Fruit fly (Drosophila melanogaster) whole organism, embryonic: ENCODE results near the gene CG7333.

Experiments used
- ATbp ChIP-seq: fragments of 200-800 bp; sonication (Bioruptor generic); optimal IDR thresholded peaks from 2 replicates; lab custom pipeline; 2017; ENCODE audit warnings: missing biosample characterization, mild to moderate bottlenecking, missing genetic modification characterization, missing genetic modification reagents
- Ada2b ChIP-seq: fragments of 200-800 bp; sonication (Bioruptor generic); IDR thresholded peaks from 2 replicates; pipeline ENCODE4 v1.3.6; 2022; ENCODE audit warnings: missing biosample characterization, missing genetic modification characterization
- Blimp-1 ChIP-seq: fragments of 200-800 bp; sonication (Bioruptor generic); optimal IDR thresholded peaks from 3 replicates; lab custom pipeline; 2018; ENCODE audit warnings: missing biosample characterization, missing genetic modification characterization, mild to moderate bottlenecking, moderate library complexity, missing genetic modification reagents
- BtbVII ChIP-seq: fragments of 200-800 bp; sonication (Bioruptor generic); optimal IDR thresholded peaks from 3 replicates; lab custom pipeline; 2017; ENCODE audit warnings: missing biosample characterization, mild to moderate bottlenecking, missing genetic modification characterization
- CG11093 ChIP-seq: fragments of 200-800 bp; sonication (Bioruptor generic); IDR thresholded peaks from 3 replicates; pipeline ENCODE4 v1.3.6; 2022; ENCODE audit warnings: missing biosample characterization, missing genetic modification characterization
- CG14710 ChIP-seq: fragments of 200-800 bp; sonication (Bioruptor generic); optimal IDR thresholded peaks from 3 replicates; lab custom pipeline; 2019; ENCODE audit warnings: missing biosample characterization, mild to moderate bottlenecking, missing genetic modification characterization, moderate library complexity
- CG15696 ChIP-seq: fragments of 200-800 bp; sonication (Bioruptor generic); optimal IDR thresholded peaks from 2 replicates; lab custom pipeline; 2019; ENCODE audit warnings: missing biosample characterization, mild to moderate bottlenecking, missing genetic modification characterization, moderate library complexity
- CG1602 ChIP-seq: fragments of 200-800 bp; sonication (Bioruptor generic); optimal IDR thresholded peaks from 3 replicates; lab custom pipeline; 2016; ENCODE audit warnings: missing biosample characterization, missing genetic modification characterization
- CG18262 ChIP-seq: fragments of 200-800 bp; optimal IDR thresholded peaks from 3 replicates; lab custom pipeline; 2019; ENCODE audit warnings: missing biosample characterization, mild to moderate bottlenecking, missing genetic modification characterization, moderate library complexity
- CG2199 ChIP-seq: fragments of 200-800 bp; sonication (Bioruptor generic); IDR thresholded peaks from 3 replicates; pipeline ENCODE4 v1.3.6; 2022; ENCODE audit warnings: missing biosample characterization, missing genetic modification characterization
- CG2678 ChIP-seq: fragments of 200-800 bp; sonication (Bioruptor generic); optimal IDR thresholded peaks from 3 replicates; lab custom pipeline; 2019; ENCODE audit warnings: missing biosample characterization, mild to moderate bottlenecking, missing genetic modification characterization, moderate library complexity
- CG31441 ChIP-seq: fragments of 200-800 bp; sonication (Bioruptor generic); IDR thresholded peaks from 2 replicates; pipeline ENCODE4 v1.3.6; 2022; ENCODE audit warnings: missing biosample characterization, missing genetic modification characterization
- CG34224 ChIP-seq: fragments of 200-800 bp; sonication (Bioruptor generic); IDR thresholded peaks from 3 replicates; pipeline ENCODE4 v1.3.6; 2022; ENCODE audit warnings: missing biosample characterization, missing genetic modification characterization; ENCODE audit not compliant: partially characterized antibody
- CG6813 ChIP-seq: fragments of 200-800 bp; sonication (Bioruptor generic); optimal IDR thresholded peaks from 2 replicates; lab custom pipeline; 2017; ENCODE audit warnings: missing biosample characterization, missing genetic modification characterization, mild to moderate bottlenecking, moderate library complexity, missing genetic modification reagents
- CG7987 ChIP-seq: fragments of 200-800 bp; sonication (Bioruptor generic); optimal IDR thresholded peaks from 2 replicates; lab custom pipeline; 2018; ENCODE audit warnings: missing biosample characterization, mild to moderate bottlenecking, missing genetic modification characterization, moderate library complexity
- CG8765 ChIP-seq: fragments of 200-800 bp; sonication (Bioruptor generic); IDR thresholded peaks from 2 replicates; pipeline ENCODE4 v1.3.6; 2022; ENCODE audit warnings: missing biosample characterization, missing genetic modification characterization
- CG9609 ChIP-seq: fragments of 200-800 bp; sonication (Bioruptor generic); optimal IDR thresholded peaks from 3 replicates; lab custom pipeline; 2016; ENCODE audit warnings: missing biosample characterization, missing genetic modification characterization
- CG9876 ChIP-seq: fragments of 200-800 bp; sonication (Bioruptor generic); optimal IDR thresholded peaks from 2 replicates; lab custom pipeline; 2016; ENCODE audit warnings: missing biosample characterization, missing genetic modification characterization
- CG9932 ChIP-seq: fragments of 200-800 bp; sonication (Bioruptor generic); IDR thresholded peaks from 2 replicates; pipeline ENCODE4 v1.3.6; 2022; ENCODE audit warnings: missing biosample characterization, missing genetic modification characterization
- Dbx ChIP-seq: fragments of 200-800 bp; sonication (Bioruptor generic); IDR thresholded peaks from 3 replicates; pipeline ENCODE4 v1.3.6; 2022; ENCODE audit warnings: missing biosample characterization, missing genetic modification characterization
- Deaf1 ChIP-seq: fragments of 200-800 bp; optimal IDR thresholded peaks from 3 replicates; lab custom pipeline; 2019; ENCODE audit warnings: missing biosample characterization, mild to moderate bottlenecking, missing genetic modification characterization, moderate library complexity
- Dp ChIP-seq: fragments of 200-800 bp; sonication (Bioruptor generic); optimal IDR thresholded peaks from 2 replicates; lab custom pipeline; 2018; ENCODE audit warnings: missing biosample characterization, mild to moderate bottlenecking, missing genetic modification characterization, moderate library complexity
- Ets97D ChIP-seq: fragments of 200-800 bp; sonication (Bioruptor generic); optimal IDR thresholded peaks from 3 replicates; lab custom pipeline; 2016; ENCODE audit warnings: missing biosample characterization, missing genetic modification characterization
- H15 ChIP-seq: fragments of 200-800 bp; sonication (Bioruptor generic); IDR thresholded peaks from 3 replicates; pipeline ENCODE4 v1.3.6; 2022; ENCODE audit warnings: missing biosample characterization, missing genetic modification characterization
- Hsf ChIP-seq: fragments of 200-800 bp; sonication (Bioruptor generic); optimal IDR thresholded peaks from 3 replicates; lab custom pipeline; 2016; ENCODE audit warnings: missing biosample characterization, missing genetic modification characterization
- NC2α ChIP-seq: fragments of 200-800 bp; sonication (Bioruptor generic); optimal IDR thresholded peaks from 2 replicates; lab custom pipeline; 2016; ENCODE audit warnings: missing biosample characterization, missing genetic modification characterization
- ara ChIP-seq: fragments of 200-800 bp; sonication (Bioruptor generic); IDR thresholded peaks from 2 replicates; pipeline ENCODE4 v1.3.6; 2022; ENCODE audit warnings: missing biosample characterization, missing genetic modification characterization
- ase ChIP-seq: fragments of 200-800 bp; sonication (Bioruptor generic); IDR thresholded peaks from 3 replicates; pipeline ENCODE4 v1.3.6; 2022; ENCODE audit warnings: missing biosample characterization, missing genetic modification characterization
- chif ChIP-seq, 2 experiments: fragments of 200-800 bp; sonication (Bioruptor generic); optimal IDR thresholded peaks; 3 replicates each; lab custom pipeline; 2016; ENCODE audit warnings: missing biosample characterization in 2 of 2, missing genetic modification characterization in 2 of 2
- ci ChIP-seq: fragments of 200-800 bp; sonication (Bioruptor generic); IDR thresholded peaks from 3 replicates; pipeline ENCODE4 v1.3.6; 2022; ENCODE audit warnings: missing biosample characterization, missing genetic modification characterization
- cwo ChIP-seq: fragments of 200-800 bp; sonication (Bioruptor generic); optimal IDR thresholded peaks from 3 replicates; lab custom pipeline; 2017; ENCODE audit warnings: missing biosample characterization, missing genetic modification characterization, mild to moderate bottlenecking, moderate library complexity, missing genetic modification reagents
- danr ChIP-seq: fragments of 200-800 bp; sonication (Bioruptor generic); IDR thresholded peaks from 2 replicates; pipeline ENCODE4 v1.3.6; 2022; ENCODE audit warnings: missing biosample characterization, missing genetic modification characterization
- dm ChIP-seq: fragments of 200-800 bp; sonication (Bioruptor generic); optimal IDR thresholded peaks from 3 replicates; lab custom pipeline; 2016; ENCODE audit warnings: missing biosample characterization, missing genetic modification characterization
- dysf ChIP-seq: fragments of 200-800 bp; sonication (Bioruptor generic); IDR thresholded peaks from 3 replicates; pipeline ENCODE4 v1.3.6; 2022; ENCODE audit warnings: missing biosample characterization, missing genetic modification characterization
- fu2 ChIP-seq: fragments of 200-800 bp; sonication (Bioruptor generic); optimal IDR thresholded peaks from 2 replicates; lab custom pipeline; 2016; ENCODE audit warnings: missing biosample characterization, missing genetic modification characterization
- ken ChIP-seq: fragments of 200-800 bp; sonication (Bioruptor generic); IDR thresholded peaks from 3 replicates; pipeline ENCODE4 v1.3.6; 2022; ENCODE audit warnings: missing biosample characterization, missing genetic modification characterization
- knrl ChIP-seq: fragments of 200-800 bp; sonication (Bioruptor generic); IDR thresholded peaks from 3 replicates; pipeline ENCODE4 v1.3.6; 2022; ENCODE audit warnings: missing biosample characterization, missing genetic modification characterization; ENCODE audit not compliant: partially characterized antibody
- mam ChIP-seq: fragments of 200-800 bp; sonication (Bioruptor generic); optimal IDR thresholded peaks from 3 replicates; lab custom pipeline; 2016; ENCODE audit warnings: missing biosample characterization, missing genetic modification characterization
- pfk ChIP-seq: fragments of 200-800 bp; sonication (Bioruptor generic); optimal IDR thresholded peaks from 2 replicates; lab custom pipeline; 2018; ENCODE audit warnings: missing biosample characterization, mild to moderate bottlenecking, missing genetic modification characterization, moderate library complexity
- pros ChIP-seq: fragments of 200-800 bp; sonication (Bioruptor generic); optimal IDR thresholded peaks from 3 replicates; lab custom pipeline; 2019; ENCODE audit warnings: missing biosample characterization, mild to moderate bottlenecking, missing genetic modification characterization, moderate library complexity
- psq ChIP-seq: fragments of 200-800 bp; sonication (Bioruptor generic); optimal IDR thresholded peaks from 2 replicates; lab custom pipeline; 2017; ENCODE audit warnings: missing biosample characterization, missing genetic modification characterization
- sens-2 ChIP-seq: fragments of 200-800 bp; sonication (Bioruptor generic); IDR thresholded peaks from 2 replicates; pipeline ENCODE4 v1.3.6; 2022; ENCODE audit warnings: missing biosample characterization, missing genetic modification characterization
- sob ChIP-seq: fragments of 200-800 bp; sonication (Bioruptor generic); IDR thresholded peaks from 2 replicates; pipeline ENCODE4 v1.3.6; 2022; ENCODE audit warnings: missing biosample characterization, missing genetic modification characterization
- sqz ChIP-seq: fragments of 200-800 bp; sonication (Bioruptor generic); optimal IDR thresholded peaks from 3 replicates; lab custom pipeline; 2018; ENCODE audit warnings: missing biosample characterization, mild to moderate bottlenecking, missing genetic modification characterization
- tna ChIP-seq: fragments of 200-800 bp; sonication (Bioruptor generic); IDR thresholded peaks from 2 replicates; pipeline ENCODE4 v1.3.6; 2022; ENCODE audit warnings: missing biosample characterization, missing genetic modification characterization; ENCODE audit not compliant: partially characterized antibody
- vvl ChIP-seq: fragments of 200-800 bp; sonication (Bioruptor generic); IDR thresholded peaks from 2 replicates; pipeline ENCODE4 v1.3.6; 2022; ENCODE audit warnings: missing biosample characterization, missing genetic modification characterization
- wor ChIP-seq: fragments of 200-800 bp; sonication (Bioruptor generic); IDR thresholded peaks from 2 replicates; pipeline ENCODE4 v1.3.6; 2022; ENCODE audit warnings: missing biosample characterization, missing genetic modification characterization
- zen2 ChIP-seq: fragments of 200-800 bp; sonication (Bioruptor generic); IDR thresholded peaks from 3 replicates; pipeline ENCODE4 v1.3.6; 2022; ENCODE audit warnings: missing biosample characterization, missing genetic modification characterization; ENCODE audit not compliant: partially characterized antibody

Gene CG7333

dm6 chr3R:19644094-19644900 lies 43.9 kb downstream of the CG7333 start, which contains the start of gene Vha13 (continued):
- TF ChIP-seq CG31441 (GFP tag; lab: Robert Waterston, UW) (peak; percentile 31), CG11093 (GFP tag; lab: Robert Waterston, UW) (no peak), wor (GFP tag; lab: Robert Waterston, UW) (no peak), H15 (GFP tag; lab: Robert Waterston, UW) (peak; percentile 38; the same call in 1 of the 3 replicates), sob (GFP tag; lab: Robert Waterston, UW) (peak; percentile 68), chif (GFP tag; optimal IDR thresholded peaks at IDR 0.05; lab: Kevin White, UChicago) (peak in 1 of 2 experiments; percentile 3), CG8765 (no peak), dm (peak; percentile 38), CG9876 (GFP tag; lab: Kevin White, UChicago) (peak; percentile 36), Dbx (peak; percentile 75), mam (GFP tag; lab: Kevin White, UChicago) (peak; percentile 76), ci (GFP tag; lab: Robert Waterston, UW) (peak; percentile 44; the same call in 1 of the 3 replicates), CG18262 (tag; lab: Kevin White, UChicago) (peak; percentile 22), ken (peak; percentile 48; the same call in 1 of the 3 replicates), NC2α (GFP tag; lab: Kevin White, UChicago) (no peak), CG14710 (tag; lab: Kevin White, UChicago) (peak; percentile 34), pfk (GFP tag; lab: Kevin White, UChicago) (peak; percentile 43), fu2 (GFP tag; lab: Kevin White, UChicago) (peak; percentile 42), CG2678 (tag; lab: Kevin White, UChicago) (no peak), Ets97D (peak; percentile 22), Hsf (peak; percentile 51), pros (no peak), Deaf1 (tag; lab: Kevin White, UChicago) (peak; percentile 61), knrl (GFP tag; lab: Robert Waterston, UW) (peak; percentile 52), CG15696 (peak; percentile 19), Ada2b (0 out of 2 replicates have a peak, but pooled peaks have one; percentile 9), psq (GFP tag; lab: Kevin White, UChicago) (no peak), ATbp (GFP tag; lab: Kevin White, UChicago) (peak; percentile 4), CG9932 (GFP tag; lab: Robert Waterston, UW) (peak; percentile 91), tna (GFP tag; lab: Robert Waterston, UW) (peak; percentile 18; the same call in 1 of the 2 replicates), CG34224 (GFP tag; lab: Robert Waterston, UW) (peak; percentile 36; the same call in 1 of the 3 replicates), CG9609 (GFP tag; lab: Kevin White, UChicago) (peak; percentile 64), CG1602 (GFP tag; lab: Kevin White, UChicago) (no peak), BtbVII (GFP tag; lab: Kevin White, UChicago) (peak; percentile 45), Blimp-1 (GFP tag; lab: Kevin White, UChicago) (no peak), sqz (GFP tag; lab: Kevin White, UChicago) (no peak), dysf (peak; percentile 63; the same call in 2 of the 3 replicates), zen2 (0 out of 3 replicates have a peak, but pooled peaks have one; percentile 3), CG7987 (GFP tag; lab: Kevin White, UChicago) (peak; percentile 57), CG6813 (no peak), ara (GFP tag; lab: Robert Waterston, UW) (peak; percentile 11; the same call in 1 of the 2 replicates), ase (GFP tag; lab: Robert Waterston, UW) (0 out of 3 replicates have a peak, but pooled peaks have one; percentile 36), Dp (GFP tag; lab: Kevin White, UChicago) (peak; percentile 9), cwo (GFP tag; lab: Kevin White, UChicago) (no peak), sens-2 (GFP tag; lab: Robert Waterston, UW) (0 out of 2 replicates have a peak, but pooled peaks have one; percentile 7), vvl (GFP tag; lab: Robert Waterston, UW) (peak; percentile 77), CG2199 (GFP tag; lab: Robert Waterston, UW) (0 out of 3 replicates have a peak, but pooled peaks have one; percentile 60), danr (GFP tag; lab: Robert Waterston, UW) (peak; percentile 52; the same call in 1 of the 2 replicates)
